Worm (Caenorhabditis elegans) whole organism, late embryonic: ENCODE measurements around the gene irld-47.

ENCODE experiments used
- F13H6.1 ChIP-seq: sonication (generic microtip); optimal IDR thresholded peaks from 2 replicates; lab custom pipeline; 2016; ENCODE audit warnings: missing genetic modification characterization, missing compliant biosample characterization
- Y22D7AL.16 ChIP-seq: sonication (generic microtip); optimal IDR thresholded peaks from 2 replicates; lab custom pipeline; 2016; ENCODE audit warnings: missing genetic modification characterization, missing compliant biosample characterization
- che-1 ChIP-seq: sonication (generic microtip); optimal IDR thresholded peaks from 2 replicates; lab custom pipeline; 2016; ENCODE audit warnings: mild to moderate bottlenecking, missing genetic modification characterization, missing compliant biosample characterization
- elt-2 ChIP-seq: sonication (generic microtip); optimal IDR thresholded peaks from 2 replicates; lab custom pipeline; 2016; ENCODE audit warnings: missing genetic modification reagents, missing genetic modification characterization, missing compliant biosample characterization
- eyg-1 ChIP-seq: sonication (generic microtip); optimal IDR thresholded peaks from 2 replicates; lab custom pipeline; 2016; ENCODE audit warnings: missing genotype, missing genetic modification characterization, missing compliant biosample characterization
- hlh-8 ChIP-seq: sonication (generic microtip); optimal IDR thresholded peaks from 2 replicates; lab custom pipeline; 2016; ENCODE audit warnings: missing genotype, missing genetic modification characterization, missing compliant biosample characterization
- lin-11 ChIP-seq: fragments of 200-800 bp; sonication (Bioruptor generic); optimal IDR thresholded peaks from 2 replicates; lab custom pipeline; 2018; ENCODE audit warnings: mild to moderate bottlenecking, missing genetic modification characterization, missing compliant biosample characterization
- mec-3 ChIP-seq: sonication (generic microtip); optimal IDR thresholded peaks from 2 replicates; lab custom pipeline; 2016; ENCODE audit warnings: borderline replicate concordance, missing genetic modification characterization, missing compliant biosample characterization
- nhr-11 ChIP-seq: fragments of 150-350 bp; optimal IDR thresholded peaks from 2 replicates; lab custom pipeline; 2014; ENCODE audit warnings: missing biosample characterization, missing genetic modification characterization
- pax-1 ChIP-seq: fragments of 150-350 bp; optimal IDR thresholded peaks from 2 replicates; lab custom pipeline; 2014; ENCODE audit warnings: missing biosample characterization, missing genetic modification characterization
- pha-4 ChIP-seq: fragments of 150-350 bp; optimal IDR thresholded peaks from 2 replicates; lab custom pipeline; 2018; ENCODE audit warnings: missing biosample characterization, missing genetic modification reagents, missing genetic modification characterization

DNA sequence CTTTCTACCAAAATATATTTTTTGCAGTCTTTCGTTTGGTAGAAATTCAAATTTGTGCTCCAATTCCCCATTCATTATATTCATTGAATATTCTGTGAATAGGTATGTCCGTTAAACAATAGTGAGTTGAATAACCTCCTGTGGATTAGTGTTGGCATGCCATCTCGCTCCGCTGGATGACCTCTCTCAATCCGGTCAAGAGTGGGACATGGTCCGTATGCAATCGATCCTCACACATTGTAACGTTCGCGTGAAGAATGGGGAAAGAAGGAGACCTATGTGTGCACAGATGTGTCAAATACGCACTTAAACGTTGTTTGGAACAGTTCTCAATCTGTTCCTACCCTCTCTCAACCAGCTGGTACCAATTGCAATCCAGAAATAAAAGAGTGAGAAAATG lies 9.1 kb downstream of the irld-47 start:
- TF ChIP-seq Y22D7AL.16 (tag; lab: Kevin White, UChicago) (no peak), pax-1 (no peak), F13H6.1 (tag; lab: Kevin White, UChicago) (no peak), eyg-1 (tag; lab: Kevin White, UChicago) (no peak), elt-2 (tag; lab: Kevin White, UChicago) (no peak), hlh-8 (tag; lab: Kevin White, UChicago) (no peak), che-1 (tag; lab: Kevin White, UChicago) (no peak), mec-3 (tag; lab: Kevin White, UChicago) (no peak), pha-4 (tag; lab: Kevin White, UChicago) (no peak), nhr-11 (tag; lab: Kevin White, UChicago) (no peak), lin-11 (tag; lab: Kevin White, UChicago) (no peak)
